Worm (Caenorhabditis elegans) whole organism, young adult: ENCODE results near the gene isp-1.

ENCODE experiments used
- F52B5.7 ChIP-seq: sonication (generic microtip); optimal IDR thresholded peaks from 2 replicates; lab custom pipeline; 2016; ENCODE audit warnings: mild to moderate bottlenecking, missing genetic modification characterization, missing compliant biosample characterization
- ama-1 ChIP-seq, 3 experiments: fragments of 150-350 bp in 1 of 3; sonication (generic microtip) in 2 of 3; optimal IDR thresholded peaks; 2 replicates each; lab custom pipeline; 2014 to 2018; ENCODE audit warnings: missing biosample characterization in 2 of 3, missing genetic modification characterization in 2 of 3, missing genetic modification reagents in 2 of 3
- hmg-1.2 ChIP-seq: fragments of 200-800 bp; sonication (Bioruptor generic); IDR thresholded peaks from 2 replicates; pipeline ENCODE4 v1.3.6; 2022; ENCODE audit warnings: missing genetic modification reagents, missing genetic modification characterization, missing compliant biosample characterization
- hmg-20 ChIP-seq: fragments of 200-800 bp; sonication (Bioruptor generic); IDR thresholded peaks from 2 replicates; pipeline ENCODE4 v1.3.6; 2022; ENCODE audit warnings: missing genetic modification reagents, missing genetic modification characterization, missing compliant biosample characterization
- mes-4 ChIP-seq: sonication (generic microtip); optimal IDR thresholded peaks from 2 replicates; lab custom pipeline; 2016; ENCODE audit warnings: missing genotype, missing genetic modification characterization, missing compliant biosample characterization
- snpc-1.1 ChIP-seq: sonication (generic microtip); optimal IDR thresholded peaks from 2 replicates; lab custom pipeline; 2017; ENCODE audit warnings: missing genetic modification characterization, mild to moderate bottlenecking, missing compliant biosample characterization, antibody characterized with exemption, moderate library complexity, missing genotype, missing genetic modification reagents; ENCODE audit not compliant: insufficient read depth
- unc-62 ChIP-seq: fragments of 150-350 bp; optimal IDR thresholded peaks from 2 replicates; lab custom pipeline; 2014; ENCODE audit warnings: missing biosample characterization, missing genetic modification reagents, missing genetic modification characterization

DNA sequence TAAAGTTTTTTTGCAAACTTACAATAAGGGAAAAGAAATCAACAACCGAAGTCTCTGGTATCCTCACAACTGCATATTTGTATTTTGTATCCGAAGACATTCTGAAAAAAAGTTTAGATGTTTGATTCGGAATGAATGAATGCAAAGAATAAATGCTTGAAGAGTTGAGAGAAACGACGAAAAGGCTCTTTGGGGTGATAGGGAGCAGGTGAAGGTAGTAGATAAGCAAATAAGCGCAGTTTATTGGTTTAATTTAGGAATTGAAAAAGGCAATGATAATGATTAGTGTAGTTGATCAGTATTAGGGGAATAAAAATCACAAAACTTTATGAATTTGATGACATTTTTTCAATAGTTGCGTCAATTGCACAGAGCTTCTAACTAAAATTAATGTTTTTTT is 49.3 kb downstream of the isp-1 start, which contains the start of gene nsy-7:
- TF ChIP-seq hmg-20 (no peak), snpc-1.1 (tag; lab: Kevin White, UChicago) (no peak), unc-62 (GFP tag; lab: Kevin White, UChicago) (no peak), F52B5.7 (tag; lab: Kevin White, UChicago) (no peak), mes-4 (no peak), hmg-1.2 (GFP tag; lab: Robert Waterston, UW) (no peak), ama-1 (optimal IDR thresholded peaks at IDR 0.05; lab: Kevin White, UChicago) (no peak), ama-1 (GFP tag; optimal IDR thresholded peaks at IDR 0.05; lab: Kevin White, UChicago) (no peak)
